Fruit fly (Drosophila melanogaster) whole organism, embryonic: Measurements from ENCODE around the gene CG11085.

Source experiments
- Asciz ChIP-seq: fragments of 200-800 bp; sonication (Bioruptor generic); optimal IDR thresholded peaks from 2 replicates; lab custom pipeline; 2017; ENCODE audit warnings: missing biosample characterization, mild to moderate bottlenecking, missing genetic modification characterization, missing genetic modification reagents
- B-H1 ChIP-seq: fragments of 200-800 bp; sonication (Bioruptor generic); IDR thresholded peaks from 3 replicates; pipeline ENCODE4 v1.3.6; 2022; ENCODE audit warnings: missing biosample characterization, missing genetic modification characterization
- CG1024 ChIP-seq: fragments of 200-800 bp; sonication (Bioruptor generic); IDR thresholded peaks from 2 replicates; pipeline ENCODE4 v1.3.6; 2022; ENCODE audit warnings: missing biosample characterization, missing genetic modification characterization
- CG10366 ChIP-seq: fragments of 200-800 bp; sonication (Bioruptor generic); IDR thresholded peaks from 2 replicates; pipeline ENCODE4 v1.3.6; 2022; ENCODE audit warnings: missing biosample characterization, missing genetic modification characterization
- CG12071 ChIP-seq: fragments of 200-800 bp; sonication (Bioruptor generic); optimal IDR thresholded peaks from 3 replicates; lab custom pipeline; 2018; ENCODE audit warnings: missing biosample characterization, mild to moderate bottlenecking, missing genetic modification characterization
- CG13296 ChIP-seq: fragments of 200-800 bp; sonication (Bioruptor generic); optimal IDR thresholded peaks from 3 replicates; lab custom pipeline; 2018; ENCODE audit warnings: missing biosample characterization, mild to moderate bottlenecking, missing genetic modification characterization
- CG14965 ChIP-seq: fragments of 200-800 bp; sonication (Bioruptor generic); optimal IDR thresholded peaks from 2 replicates; lab custom pipeline; 2016; ENCODE audit warnings: missing biosample characterization, missing genetic modification characterization, borderline replicate concordance
- CG16779 ChIP-seq: fragments of 200-800 bp; sonication (Bioruptor generic); IDR thresholded peaks from 2 replicates; pipeline ENCODE4 v1.3.6; 2022; ENCODE audit warnings: missing biosample characterization, missing genetic modification characterization
- CG16813 ChIP-seq: fragments of 200-800 bp; sonication (Bioruptor generic); IDR thresholded peaks from 3 replicates; pipeline ENCODE4 v1.3.6; 2022; ENCODE audit warnings: missing biosample characterization, missing genetic modification characterization; ENCODE audit not compliant: partially characterized antibody
- CG17328 ChIP-seq: fragments of 200-800 bp; sonication (Bioruptor generic); IDR thresholded peaks from 2 replicates; pipeline ENCODE4 v1.3.6; 2022; ENCODE audit warnings: missing biosample characterization, missing genetic modification characterization
- CG17568 ChIP-seq: fragments of 200-800 bp; sonication (Bioruptor generic); optimal IDR thresholded peaks from 2 replicates; lab custom pipeline; 2018; ENCODE audit warnings: missing biosample characterization, mild to moderate bottlenecking, missing genetic modification characterization, moderate library complexity
- CG30020 ChIP-seq: fragments of 200-800 bp; optimal IDR thresholded peaks from 2 replicates; lab custom pipeline; 2019; ENCODE audit warnings: missing biosample characterization, mild to moderate bottlenecking, missing genetic modification characterization, moderate library complexity
- CG32772 ChIP-seq: fragments of 200-800 bp; sonication (Bioruptor generic); IDR thresholded peaks from 2 replicates; pipeline ENCODE4 v1.3.6; 2022; ENCODE audit warnings: missing biosample characterization, missing genetic modification characterization
- CG4282 ChIP-seq: fragments of 200-800 bp; sonication (Bioruptor generic); optimal IDR thresholded peaks from 2 replicates; lab custom pipeline; 2016; ENCODE audit warnings: missing biosample characterization, missing genetic modification characterization
- CG4328 ChIP-seq: fragments of 200-800 bp; sonication (Bioruptor generic); optimal IDR thresholded peaks from 3 replicates; lab custom pipeline; 2017; ENCODE audit warnings: missing biosample characterization, missing genetic modification reagents, missing genetic modification characterization
- CG4617 ChIP-seq: fragments of 200-800 bp; sonication (Bioruptor generic); optimal IDR thresholded peaks from 3 replicates; lab custom pipeline; 2016; ENCODE audit warnings: missing biosample characterization, missing genetic modification characterization, borderline replicate concordance
- CG7556 ChIP-seq: fragments of 200-800 bp; sonication (Bioruptor generic); optimal IDR thresholded peaks from 2 replicates; lab custom pipeline; 2017; ENCODE audit warnings: missing biosample characterization, mild to moderate bottlenecking, missing genetic modification characterization
- CG9817 ChIP-seq: fragments of 200-800 bp; sonication (Bioruptor generic); optimal IDR thresholded peaks from 2 replicates; lab custom pipeline; 2018; ENCODE audit warnings: missing biosample characterization, mild to moderate bottlenecking, missing genetic modification characterization, moderate library complexity
- ERR ChIP-seq: fragments of 200-800 bp; sonication (Bioruptor generic); optimal IDR thresholded peaks from 2 replicates; lab custom pipeline; 2016; ENCODE audit warnings: missing biosample characterization, missing genetic modification characterization
- Ets65A ChIP-seq: fragments of 200-800 bp; sonication (Bioruptor generic); peaks from one replicate; lab custom pipeline; 2016; ENCODE audit warnings: missing biosample characterization, missing genetic modification characterization
- Fer2 ChIP-seq: fragments of 200-800 bp; sonication (Bioruptor generic); optimal IDR thresholded peaks from 2 replicates; lab custom pipeline; 2018; ENCODE audit warnings: missing biosample characterization, mild to moderate bottlenecking, missing genetic modification characterization, moderate library complexity
- MESR4 ChIP-seq: fragments of 200-800 bp; sonication (Bioruptor generic); optimal IDR thresholded peaks from 2 replicates; lab custom pipeline; 2018; ENCODE audit warnings: missing biosample characterization, mild to moderate bottlenecking, missing genetic modification characterization, moderate library complexity
- TFAM ChIP-seq: fragments of 200-800 bp; sonication (Bioruptor generic); optimal IDR thresholded peaks from 2 replicates; lab custom pipeline; 2017; ENCODE audit warnings: missing biosample characterization, missing genetic modification characterization, inconsistent platforms
- Trl ChIP-seq, 3 experiments: fragments of >200 bp in 2 of 3; fragments of 200-800 bp in 1 of 3; sonication (Bioruptor generic) in 1 of 3; optimal IDR thresholded peaks; 2 replicates in 1 of 3; 3 replicates in 2 of 3; lab custom pipeline; 2016 to 2017; ENCODE audit warnings: missing biosample characterization in 1 of 3, missing genetic modification characterization in 1 of 3
- aop ChIP-seq: fragments of 200-800 bp; sonication (Bioruptor generic); IDR thresholded peaks from 2 replicates; pipeline ENCODE4 v1.3.6; 2022; ENCODE audit warnings: missing biosample characterization, missing genetic modification characterization
- ara ChIP-seq: fragments of 200-800 bp; sonication (Bioruptor generic); IDR thresholded peaks from 2 replicates; pipeline ENCODE4 v1.3.6; 2022; ENCODE audit warnings: missing biosample characterization, missing genetic modification characterization
- bab2 ChIP-seq: fragments of 200-800 bp; sonication (Bioruptor generic); optimal IDR thresholded peaks from 2 replicates; lab custom pipeline; 2016; ENCODE audit warnings: missing biosample characterization, missing genetic modification characterization
- ci ChIP-seq: fragments of 200-800 bp; sonication (Bioruptor generic); IDR thresholded peaks from 3 replicates; pipeline ENCODE4 v1.3.6; 2022; ENCODE audit warnings: missing biosample characterization, missing genetic modification characterization
- cwo ChIP-seq: fragments of 200-800 bp; sonication (Bioruptor generic); optimal IDR thresholded peaks from 3 replicates; lab custom pipeline; 2017; ENCODE audit warnings: missing biosample characterization, missing genetic modification characterization, mild to moderate bottlenecking, moderate library complexity, missing genetic modification reagents
- dmrt11E ChIP-seq: fragments of 200-800 bp; sonication (Bioruptor generic); optimal IDR thresholded peaks from 3 replicates; lab custom pipeline; 2018; ENCODE audit warnings: missing biosample characterization, mild to moderate bottlenecking, missing genetic modification characterization, moderate library complexity
- eve ChIP-seq, 2 experiments: fragments of >200 bp; optimal IDR thresholded peaks; 2 replicates each; lab custom pipeline; 2017; ENCODE audit warnings: missing biosample characterization in 2 of 2, missing genetic modification characterization in 2 of 2
- gcm2 ChIP-seq: fragments of 200-800 bp; sonication (Bioruptor generic); optimal IDR thresholded peaks from 2 replicates; lab custom pipeline; 2016; ENCODE audit warnings: missing biosample characterization, missing genetic modification characterization
- gsb ChIP-seq: fragments of 200-800 bp; sonication (Bioruptor generic); IDR thresholded peaks from 2 replicates; pipeline ENCODE4 v1.3.6; 2022; ENCODE audit warnings: missing biosample characterization, missing genetic modification characterization
- her ChIP-seq: fragments of 200-800 bp; sonication (Bioruptor generic); optimal IDR thresholded peaks from 2 replicates; lab custom pipeline; 2016; ENCODE audit warnings: missing biosample characterization, missing genetic modification characterization
- jing ChIP-seq: fragments of 200-800 bp; sonication (Bioruptor generic); optimal IDR thresholded peaks from 2 replicates; lab custom pipeline; 2018; ENCODE audit warnings: missing biosample characterization, mild to moderate bottlenecking, missing genetic modification characterization
- lbe ChIP-seq: fragments of 200-800 bp; sonication (Bioruptor generic); optimal IDR thresholded peaks from 2 replicates; lab custom pipeline; 2016; ENCODE audit warnings: missing biosample characterization, mild to moderate bottlenecking, missing genetic modification characterization
- lilli ChIP-seq: fragments of 200-800 bp; sonication (Bioruptor generic); optimal IDR thresholded peaks from 3 replicates; lab custom pipeline; 2016; ENCODE audit warnings: missing biosample characterization, missing genetic modification characterization
- lov ChIP-seq, 2 experiments: fragments of 200-800 bp in 1 of 2; fragments of >200 bp in 1 of 2; sonication (Bioruptor generic) in 1 of 2; IDR thresholded peaks in 1 of 2; optimal IDR thresholded peaks in 1 of 2; 2 replicates in 1 of 2; 3 replicates in 1 of 2; pipeline versions ENCODE4 v1.3.6 to Lab custom; 2017 to 2022; ENCODE audit warnings: missing biosample characterization in 1 of 2, missing genetic modification characterization in 1 of 2
- mirr ChIP-seq: fragments of 200-800 bp; sonication (Bioruptor generic); optimal IDR thresholded peaks from 3 replicates; lab custom pipeline; 2018; ENCODE audit warnings: missing biosample characterization, mild to moderate bottlenecking, missing genetic modification characterization
- phol ChIP-seq: fragments of 200-800 bp; sonication (Bioruptor generic); optimal IDR thresholded peaks from 3 replicates; lab custom pipeline; 2018; ENCODE audit warnings: missing biosample characterization, mild to moderate bottlenecking, missing genetic modification characterization, moderate library complexity
- ro ChIP-seq: fragments of 200-800 bp; sonication (Bioruptor generic); IDR thresholded peaks from 2 replicates; pipeline ENCODE4 v1.3.6; 2022; ENCODE audit warnings: missing biosample characterization, missing genetic modification characterization
- slp2 ChIP-seq: fragments of 200-800 bp; sonication (Bioruptor generic); optimal IDR thresholded peaks from 2 replicates; lab custom pipeline; 2016; ENCODE audit warnings: missing biosample characterization, missing genetic modification characterization
- ssp ChIP-seq: fragments of 200-800 bp; sonication (Bioruptor generic); IDR thresholded peaks from 2 replicates; pipeline ENCODE4 v1.3.6; 2022; ENCODE audit warnings: missing biosample characterization, missing genetic modification characterization
- tna ChIP-seq: fragments of 200-800 bp; sonication (Bioruptor generic); IDR thresholded peaks from 2 replicates; pipeline ENCODE4 v1.3.6; 2022; ENCODE audit warnings: missing biosample characterization, missing genetic modification characterization; ENCODE audit not compliant: partially characterized antibody
- trh ChIP-seq: fragments of 200-800 bp; sonication (Bioruptor generic); optimal IDR thresholded peaks from 2 replicates; lab custom pipeline; 2016; ENCODE audit warnings: missing biosample characterization, missing genetic modification characterization
- vfl ChIP-seq: fragments of 200-800 bp; sonication (Bioruptor generic); optimal IDR thresholded peaks from 2 replicates; lab custom pipeline; 2016; ENCODE audit warnings: missing biosample characterization, missing genetic modification characterization
- wek ChIP-seq: fragments of 200-800 bp; sonication (Bioruptor generic); optimal IDR thresholded peaks from 3 replicates; lab custom pipeline; 2018; ENCODE audit warnings: missing biosample characterization, mild to moderate bottlenecking, missing genetic modification characterization, moderate library complexity
- yki ChIP-seq: fragments of >200 bp; optimal IDR thresholded peaks from 3 replicates; lab custom pipeline; 2018

The CG11085 gene

dm6 chrX:12669659-12670488 is 53.8 kb downstream of the CG11085 start (continued):
- TF ChIP-seq CG16813 (GFP tag; lab: Robert Waterston, UW) = no peak
- peak; percentile 48; the same call in 1 of the 2 replicates for TF ChIP-seq gsb (GFP tag; lab: Robert Waterston, UW)
- TF ChIP-seq wek (GFP tag; lab: Kevin White, UChicago) = peak; percentile 8
- peak; percentile 48; the same call in 1 of the 2 replicates for TF ChIP-seq CG17328
- TF ChIP-seq CG4617 = no peak
- no peak for TF ChIP-seq aop
- TF ChIP-seq CG10366 = peak; percentile 79
- no peak for TF ChIP-seq ro (GFP tag; lab: Robert Waterston, UW)
- TF ChIP-seq CG9817 (tag; lab: Kevin White, UChicago) = peak; percentile 76
- TF ChIP-seq her (GFP tag; lab: Kevin White, UChicago) = peak; percentile 79
- TF ChIP-seq gcm2 = no peak
- peak; percentile 24 for TF ChIP-seq dmrt11E (tag; lab: Kevin White, UChicago)
- no peak for TF ChIP-seq MESR4 (GFP tag; lab: Kevin White, UChicago)
- no peak for TF ChIP-seq CG14965 (GFP tag; lab: Kevin White, UChicago)
- peak; percentile 70 for TF ChIP-seq CG17568
- peak; percentile 68 for TF ChIP-seq bab2 (GFP tag; lab: Kevin White, UChicago)
- TF ChIP-seq CG32772 = peak; percentile 46
- no peak for TF ChIP-seq TFAM (GFP tag; lab: Kevin White, UChicago)
- TF ChIP-seq Ets65A (GFP tag; lab: Kevin White, UChicago) = peak; percentile 92
- no peak for TF ChIP-seq Trl (optimal IDR thresholded peaks at IDR 0.05; lab: Kevin White, UChicago)
- TF ChIP-seq Trl (GFP tag; optimal IDR thresholded peaks at IDR 0.05; lab: Kevin White, UChicago) = peak; percentile 56
- TF ChIP-seq CG12071 (GFP tag; lab: Kevin White, UChicago) = peak; percentile 68
- no peak for TF ChIP-seq CG4282 (GFP tag; lab: Kevin White, UChicago)
- TF ChIP-seq jing (GFP tag; lab: Kevin White, UChicago) = peak; percentile 33
- peak; percentile 38 for TF ChIP-seq Asciz (GFP tag; lab: Kevin White, UChicago)
- TF ChIP-seq CG4328 (GFP tag; lab: Kevin White, UChicago) = no peak
- TF ChIP-seq CG1024 (GFP tag; lab: Robert Waterston, UW) = no peak
- TF ChIP-seq CG7556 (GFP tag; lab: Kevin White, UChicago) = peak; percentile 50
- TF ChIP-seq yki (lab: Kevin White, UChicago) = no peak
- TF ChIP-seq CG13296 (GFP tag; lab: Kevin White, UChicago) = peak; percentile 68
- no peak for TF ChIP-seq lov (optimal IDR thresholded peaks at IDR 0.05; lab: Kevin White, UChicago)
- 0 out of 3 replicates have a peak, but pooled peaks have one; percentile 45 for TF ChIP-seq lov (GFP tag; IDR thresholded peaks at IDR 0.05; lab: Robert Waterston, UW)
- peak; percentile 67; the same call in 2 of the 3 replicates for TF ChIP-seq ci (GFP tag; lab: Robert Waterston, UW)
- TF ChIP-seq CG30020 (tag; lab: Kevin White, UChicago) = no peak
- TF ChIP-seq CG16779 (GFP tag; lab: Robert Waterston, UW) = 0 out of 2 replicates have a peak, but pooled peaks have one; percentile 25
- TF ChIP-seq ssp (GFP tag; lab: Robert Waterston, UW) = no peak
- peak; percentile 52 for TF ChIP-seq vfl (GFP tag; lab: Kevin White, UChicago)
- peak; percentile 80 for TF ChIP-seq lilli (GFP tag; lab: Kevin White, UChicago)
- TF ChIP-seq B-H1 (GFP tag; lab: Robert Waterston, UW) = no peak; the same call in 2 of the 3 replicates
- TF ChIP-seq eve (GFP tag; optimal IDR thresholded peaks at IDR 0.05; lab: Kevin White, UChicago) = peak in 1 of 2 experiments; percentile 88
- TF ChIP-seq Fer2 (tag; lab: Kevin White, UChicago) = peak; percentile 47
- peak; percentile 54 for TF ChIP-seq phol (tag; lab: Kevin White, UChicago)
- TF ChIP-seq slp2 (GFP tag; lab: Kevin White, UChicago) = peak; percentile 26
- TF ChIP-seq trh (GFP tag; lab: Kevin White, UChicago) = no peak
- TF ChIP-seq cwo (GFP tag; lab: Kevin White, UChicago) = peak; percentile 39
- TF ChIP-seq tna (GFP tag; lab: Robert Waterston, UW) = no peak
- TF ChIP-seq ara (GFP tag; lab: Robert Waterston, UW) = peak; percentile 52; the same call in 1 of the 2 replicates
- peak; percentile 76 for TF ChIP-seq ERR (GFP tag; lab: Kevin White, UChicago)
- peak; percentile 45 for TF ChIP-seq mirr (GFP tag; lab: Kevin White, UChicago)
- TF ChIP-seq lbe (GFP tag; lab: Kevin White, UChicago) = no peak
